Fruit fly (Drosophila melanogaster) whole organism, embryonic: ENCODE measurements around the gene Cyp303a1.

Source experiments
- Adf1 ChIP-seq: fragments of 200-800 bp; sonication (Bioruptor generic); IDR thresholded peaks from 2 replicates; pipeline ENCODE4 v1.3.6; 2022; ENCODE audit warnings: missing biosample characterization, missing genetic modification characterization
- Atf6 ChIP-seq: fragments of 200-800 bp; sonication (Bioruptor generic); IDR thresholded peaks from 2 replicates; pipeline ENCODE4 v1.3.6; 2022; ENCODE audit warnings: missing biosample characterization, missing genetic modification characterization
- BEAF-32 ChIP-seq: fragments of 200-800 bp; sonication (Bioruptor generic); optimal IDR thresholded peaks from 3 replicates; lab custom pipeline; 2017; ENCODE audit warnings: missing biosample characterization, missing genetic modification characterization, mild to moderate bottlenecking, moderate library complexity, missing genetic modification reagents
- CG10267 ChIP-seq: fragments of 200-800 bp; sonication (Bioruptor generic); optimal IDR thresholded peaks from 2 replicates; lab custom pipeline; 2018; ENCODE audit warnings: missing biosample characterization, mild to moderate bottlenecking, missing genetic modification characterization, moderate library complexity
- CG10979 ChIP-seq: fragments of 200-800 bp; sonication (Bioruptor generic); optimal IDR thresholded peaks from 2 replicates; lab custom pipeline; 2018; ENCODE audit warnings: missing biosample characterization, mild to moderate bottlenecking, missing genetic modification characterization, moderate library complexity
- CG12391 ChIP-seq: fragments of 200-800 bp; sonication (Bioruptor generic); optimal IDR thresholded peaks from 3 replicates; lab custom pipeline; 2018; ENCODE audit warnings: missing biosample characterization, mild to moderate bottlenecking, missing genetic modification characterization, moderate library complexity
- CG14710 ChIP-seq: fragments of 200-800 bp; sonication (Bioruptor generic); optimal IDR thresholded peaks from 3 replicates; lab custom pipeline; 2019; ENCODE audit warnings: missing biosample characterization, mild to moderate bottlenecking, missing genetic modification characterization, moderate library complexity
- CG15479 ChIP-seq: fragments of 200-800 bp; sonication (Bioruptor generic); optimal IDR thresholded peaks from 3 replicates; lab custom pipeline; 2019; ENCODE audit warnings: missing biosample characterization, mild to moderate bottlenecking, missing genetic modification characterization, moderate library complexity
- CG15514 ChIP-seq: fragments of 200-800 bp; sonication (Bioruptor generic); optimal IDR thresholded peaks from 3 replicates; lab custom pipeline; 2017; ENCODE audit warnings: missing biosample characterization, missing genetic modification characterization, mild to moderate bottlenecking, moderate library complexity, missing genetic modification reagents
- CG1602 ChIP-seq: fragments of 200-800 bp; sonication (Bioruptor generic); optimal IDR thresholded peaks from 3 replicates; lab custom pipeline; 2016; ENCODE audit warnings: missing biosample characterization, missing genetic modification characterization
- CG1603 ChIP-seq: fragments of 200-800 bp; sonication (Bioruptor generic); optimal IDR thresholded peaks from 2 replicates; lab custom pipeline; 2019; ENCODE audit warnings: missing biosample characterization, mild to moderate bottlenecking, missing genetic modification characterization, moderate library complexity
- CG17186 ChIP-seq: fragments of 200-800 bp; sonication (Bioruptor generic); optimal IDR thresholded peaks from 3 replicates; lab custom pipeline; 2017; ENCODE audit warnings: missing biosample characterization, missing genetic modification reagents, missing genetic modification characterization
- CG18599 ChIP-seq: fragments of 200-800 bp; sonication (Bioruptor generic); optimal IDR thresholded peaks from 3 replicates; lab custom pipeline; 2017; ENCODE audit warnings: missing biosample characterization, missing genetic modification characterization, mild to moderate bottlenecking, moderate library complexity, missing genetic modification reagents
- CG30020 ChIP-seq: fragments of 200-800 bp; optimal IDR thresholded peaks from 2 replicates; lab custom pipeline; 2019; ENCODE audit warnings: missing biosample characterization, mild to moderate bottlenecking, missing genetic modification characterization, moderate library complexity
- CG31224 ChIP-seq: fragments of 200-800 bp; sonication (Bioruptor generic); IDR thresholded peaks from 2 replicates; pipeline ENCODE4 v1.3.6; 2022; ENCODE audit warnings: missing biosample characterization, missing genetic modification characterization
- CG34224 ChIP-seq: fragments of 200-800 bp; sonication (Bioruptor generic); IDR thresholded peaks from 3 replicates; pipeline ENCODE4 v1.3.6; 2022; ENCODE audit warnings: missing biosample characterization, missing genetic modification characterization; ENCODE audit not compliant: partially characterized antibody
- CG6854 ChIP-seq: fragments of 200-800 bp; sonication (Bioruptor generic); optimal IDR thresholded peaks from 3 replicates; lab custom pipeline; 2017; ENCODE audit warnings: missing biosample characterization, mild to moderate bottlenecking, missing genetic modification characterization
- CG8089 ChIP-seq: fragments of 200-800 bp; sonication (Bioruptor generic); optimal IDR thresholded peaks from 3 replicates; lab custom pipeline; 2016; ENCODE audit warnings: missing biosample characterization, missing genetic modification characterization
- Doc3 ChIP-seq: fragments of 200-800 bp; sonication (Bioruptor generic); IDR thresholded peaks from 3 replicates; pipeline ENCODE4 v1.3.6; 2022; ENCODE audit warnings: missing biosample characterization, missing genetic modification characterization; ENCODE audit not compliant: partially characterized antibody
- Dp ChIP-seq: fragments of 200-800 bp; sonication (Bioruptor generic); optimal IDR thresholded peaks from 2 replicates; lab custom pipeline; 2018; ENCODE audit warnings: missing biosample characterization, mild to moderate bottlenecking, missing genetic modification characterization, moderate library complexity
- E2f2 ChIP-seq: fragments of 200-800 bp; sonication (Bioruptor generic); IDR thresholded peaks from 2 replicates; pipeline ENCODE4 v1.3.6; 2022; ENCODE audit warnings: missing biosample characterization, missing genetic modification characterization
- Elba2 ChIP-seq: fragments of 200-800 bp; sonication (Bioruptor generic); optimal IDR thresholded peaks from 3 replicates; lab custom pipeline; 2016; ENCODE audit warnings: missing biosample characterization, missing genetic modification characterization
- H2.0 ChIP-seq: fragments of 200-800 bp; sonication (Bioruptor generic); IDR thresholded peaks from 2 replicates; pipeline ENCODE4 v1.3.6; 2022; ENCODE audit warnings: missing biosample characterization, missing genetic modification characterization
- HLH4C ChIP-seq: fragments of 200-800 bp; sonication (Bioruptor generic); IDR thresholded peaks from 3 replicates; pipeline ENCODE4 v1.3.6; 2022; ENCODE audit warnings: missing biosample characterization, missing genetic modification characterization; ENCODE audit not compliant: partially characterized antibody
- MBD-R2 ChIP-seq: fragments of 200-800 bp; sonication (Bioruptor generic); IDR thresholded peaks from 2 replicates; pipeline ENCODE4 v1.3.6; 2022; ENCODE audit warnings: missing biosample characterization, missing genetic modification characterization
- MESR4 ChIP-seq: fragments of 200-800 bp; sonication (Bioruptor generic); optimal IDR thresholded peaks from 2 replicates; lab custom pipeline; 2018; ENCODE audit warnings: missing biosample characterization, mild to moderate bottlenecking, missing genetic modification characterization, moderate library complexity
- Side ChIP-seq: fragments of 200-800 bp; sonication (Bioruptor generic); optimal IDR thresholded peaks from 2 replicates; lab custom pipeline; 2016; ENCODE audit warnings: missing biosample characterization, missing genetic modification characterization
- Ssrp ChIP-seq: fragments of 200-800 bp; sonication (Bioruptor generic); optimal IDR thresholded peaks from 2 replicates; lab custom pipeline; 2018; ENCODE audit warnings: missing biosample characterization, mild to moderate bottlenecking, missing genetic modification characterization, moderate library complexity
- ash1 ChIP-seq: fragments of 200-800 bp; sonication (Bioruptor generic); optimal IDR thresholded peaks from 2 replicates; lab custom pipeline; 2018; ENCODE audit warnings: missing biosample characterization, mild to moderate bottlenecking, missing genetic modification characterization
- chinmo ChIP-seq: fragments of 200-800 bp; sonication (Bioruptor generic); IDR thresholded peaks from 4 replicates; pipeline ENCODE4 v1.3.6; 2022; ENCODE audit warnings: missing biosample characterization, missing genetic modification characterization; ENCODE audit not compliant: partially characterized antibody
- corto ChIP-seq: fragments of 200-800 bp; sonication (Bioruptor generic); optimal IDR thresholded peaks from 2 replicates; lab custom pipeline; 2016; ENCODE audit warnings: missing biosample characterization, mild to moderate bottlenecking, missing genetic modification characterization, moderate library complexity
- crp ChIP-seq, 2 experiments: fragments of 200-800 bp; sonication (Bioruptor generic); optimal IDR thresholded peaks; 2 replicates in 1 of 2; 3 replicates in 1 of 2; lab custom pipeline; 2017; ENCODE audit warnings: missing biosample characterization in 2 of 2, missing genetic modification characterization in 2 of 2, mild to moderate bottlenecking in 1 of 2, moderate library complexity in 1 of 2
- esg ChIP-seq: fragments of 200-800 bp; sonication (Bioruptor generic); conservative IDR thresholded peaks from 2 replicates; pipeline ENCODE4 v1.3.6; 2022; ENCODE audit warnings: missing biosample characterization, missing genetic modification characterization
- gce ChIP-seq: fragments of 200-800 bp; sonication (Bioruptor generic); IDR thresholded peaks from 3 replicates; pipeline ENCODE4 v1.3.6; 2022; ENCODE audit warnings: missing biosample characterization, missing genetic modification characterization
- gfzf ChIP-seq: fragments of 200-800 bp; sonication (Bioruptor generic); optimal IDR thresholded peaks from 2 replicates; lab custom pipeline; 2016; ENCODE audit warnings: missing biosample characterization, mild to moderate bottlenecking, missing genetic modification characterization, moderate library complexity
- grau ChIP-seq: fragments of 200-800 bp; optimal IDR thresholded peaks from 3 replicates; lab custom pipeline; 2019; ENCODE audit warnings: missing biosample characterization, mild to moderate bottlenecking, missing genetic modification characterization, moderate library complexity
- insv ChIP-seq, 2 experiments: fragments of 200-800 bp; sonication (Bioruptor generic); optimal IDR thresholded peaks; 3 replicates each; lab custom pipeline; 2016 to 2018; ENCODE audit warnings: missing biosample characterization in 2 of 2, missing genetic modification characterization in 2 of 2
- kah ChIP-seq: fragments of 200-800 bp; sonication (Bioruptor generic); optimal IDR thresholded peaks from 2 replicates; lab custom pipeline; 2018; ENCODE audit warnings: missing biosample characterization, mild to moderate bottlenecking, missing genetic modification characterization
- pros ChIP-seq: fragments of 200-800 bp; sonication (Bioruptor generic); optimal IDR thresholded peaks from 3 replicates; lab custom pipeline; 2019; ENCODE audit warnings: missing biosample characterization, mild to moderate bottlenecking, missing genetic modification characterization, moderate library complexity
- pzg ChIP-seq: fragments of 200-800 bp; sonication (Bioruptor generic); optimal IDR thresholded peaks from 3 replicates; lab custom pipeline; 2018; ENCODE audit warnings: missing biosample characterization, mild to moderate bottlenecking, missing genetic modification characterization, moderate library complexity
- stwl ChIP-seq: fragments of 200-800 bp; sonication (Bioruptor generic); optimal IDR thresholded peaks from 3 replicates; lab custom pipeline; 2018; ENCODE audit warnings: missing biosample characterization, mild to moderate bottlenecking, missing genetic modification characterization, moderate library complexity
- tll ChIP-seq, 2 experiments: fragments of 200-800 bp in 1 of 2; fragments of >200 bp in 1 of 2; sonication (Bioruptor generic) in 1 of 2; optimal IDR thresholded peaks; 2 replicates each; lab custom pipeline; 2017 to 2019; ENCODE audit warnings: missing biosample characterization in 2 of 2, missing genetic modification characterization in 2 of 2, mild to moderate bottlenecking in 1 of 2, moderate library complexity in 1 of 2
- trem ChIP-seq: fragments of 200-800 bp; optimal IDR thresholded peaks from 3 replicates; lab custom pipeline; 2019; ENCODE audit warnings: missing biosample characterization, mild to moderate bottlenecking, missing genetic modification characterization, moderate library complexity

Cyp303a1 gene

DNA sequence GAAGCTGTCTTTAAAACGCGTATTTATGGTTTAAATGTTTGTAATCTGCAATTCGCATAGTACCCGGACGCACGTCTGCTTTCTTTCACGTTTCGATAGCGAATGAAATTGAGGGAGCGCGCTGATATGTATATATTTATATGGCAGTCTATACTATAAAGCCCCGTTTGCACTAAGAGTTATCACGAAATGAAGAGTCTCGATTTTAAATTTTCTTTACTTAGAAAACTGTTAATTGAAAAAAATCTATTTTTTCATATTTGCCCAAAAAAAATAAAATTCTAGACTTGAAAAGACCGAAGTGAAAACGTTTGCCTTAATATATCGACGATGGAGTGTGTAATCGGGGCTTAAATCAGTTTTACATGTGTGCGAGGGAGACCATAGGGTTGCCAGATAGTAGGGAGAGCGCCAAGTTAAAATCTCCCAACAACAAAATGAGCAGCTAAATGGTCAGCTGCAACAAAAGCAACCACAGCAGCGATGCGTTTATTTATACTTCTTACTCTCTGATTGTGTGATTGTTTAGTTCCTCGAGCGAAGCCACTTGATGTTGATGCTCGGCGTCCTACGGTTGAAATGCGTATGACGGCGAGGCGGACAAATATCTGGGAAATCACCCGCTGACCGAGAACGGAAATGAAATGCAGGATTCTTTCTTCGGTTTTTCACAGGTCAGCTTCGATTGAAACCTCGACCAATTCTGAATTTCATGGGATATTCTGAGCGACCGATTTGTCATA, 31.7 kb downstream of the Cyp303a1 start, which contains the start of gene cact (continued):
- peak; percentile 92; the same call in 3 of the 4 replicates for TF ChIP-seq chinmo (GFP tag; lab: Robert Waterston, UW)
- TF ChIP-seq CG6854: peak; percentile 87
- peak; percentile 93 for TF ChIP-seq grau (tag; lab: Kevin White, UChicago)
- peak; percentile 95 for TF ChIP-seq Side (GFP tag; lab: Kevin White, UChicago)
- peak; percentile 88 for TF ChIP-seq H2.0 (GFP tag; lab: Robert Waterston, UW)
- peak in 1 of 2 experiments; percentile 58 for TF ChIP-seq insv (GFP tag; optimal IDR thresholded peaks at IDR 0.05; lab: Kevin White, UChicago)
- peak; percentile 78 for TF ChIP-seq corto (GFP tag; lab: Kevin White, UChicago)
- peak; percentile 82 for TF ChIP-seq CG31224 (GFP tag; lab: Robert Waterston, UW)
- TF ChIP-seq HLH4C: no peak; the same call in 2 of the 3 replicates
- TF ChIP-seq ash1: no peak
- no peak for TF ChIP-seq CG34224
- TF ChIP-seq gce (GFP tag; lab: Robert Waterston, UW): no peak
- TF ChIP-seq Adf1 (GFP tag; lab: Robert Waterston, UW): peak; percentile 65; the same call in 1 of the 2 replicates
- peak; percentile 94 for TF ChIP-seq CG18599 (GFP tag; lab: Kevin White, UChicago)
- peak; percentile 89 for TF ChIP-seq CG10979 (tag; lab: Kevin White, UChicago)
- TF ChIP-seq esg (GFP tag; lab: Robert Waterston, UW): peak; percentile 90
- TF ChIP-seq pros (GFP tag; lab: Kevin White, UChicago): peak; percentile 8
- peak; percentile 93 for TF ChIP-seq CG15514
- peak; percentile 46 for TF ChIP-seq gfzf (GFP tag; lab: Kevin White, UChicago)
- TF ChIP-seq CG12391 (tag; lab: Kevin White, UChicago): peak; percentile 97

- peak; percentile 10 for TF ChIP-seq CG10267 (tag; lab: Kevin White, UChicago)
- no peak for TF ChIP-seq CG8089
- peak; percentile 44 for TF ChIP-seq pzg
- peak in 1 of 2 experiments; percentile 55 for TF ChIP-seq tll (GFP tag; optimal IDR thresholded peaks at IDR 0.05; lab: Kevin White, UChicago)
- peak; percentile 45 for TF ChIP-seq stwl (tag; lab: Kevin White, UChicago)
- peak; percentile 95 for TF ChIP-seq Elba2
- peak; percentile 99 for TF ChIP-seq trem (tag; lab: Kevin White, UChicago)
- TF ChIP-seq E2f2 (GFP tag; lab: Robert Waterston, UW): peak; percentile 89
- no peak for TF ChIP-seq CG1602 (GFP tag; lab: Kevin White, UChicago)
- peak; percentile 87 for TF ChIP-seq Dp (GFP tag; lab: Kevin White, UChicago)
- peak; percentile 24 to 90 for TF ChIP-seq crp (GFP tag; optimal IDR thresholded peaks at IDR 0.05; lab: Kevin White, UChicago)
- no peak for TF ChIP-seq Ssrp (tag; lab: Kevin White, UChicago)
- peak; percentile 2 for TF ChIP-seq CG17186 (GFP tag; lab: Kevin White, UChicago)
- TF ChIP-seq kah (GFP tag; lab: Kevin White, UChicago): no peak
- TF ChIP-seq Atf6 (GFP tag; lab: Robert Waterston, UW): no peak
- peak; percentile 0 for TF ChIP-seq CG30020 (tag; lab: Kevin White, UChicago)
- TF ChIP-seq CG1603 (tag; lab: Kevin White, UChicago): peak; percentile 42
- TF ChIP-seq MBD-R2 (GFP tag; lab: Robert Waterston, UW): peak; percentile 81
- TF ChIP-seq Doc3 (GFP tag; lab: Robert Waterston, UW): no peak
- peak; percentile 25 for TF ChIP-seq MESR4 (GFP tag; lab: Kevin White, UChicago)
- peak; percentile 29 for TF ChIP-seq CG14710 (tag; lab: Kevin White, UChicago)
- TF ChIP-seq CG15479: peak; percentile 51
- TF ChIP-seq BEAF-32 (GFP tag; lab: Kevin White, UChicago): peak; percentile 13
Observed at dm6 chr2L:16326892-16327291, 32.9 kb downstream of the Cyp303a1 start, which contains the start of gene CG4278. TSS of gene CG4278 (plus strand) at chr2L:16327069.
